Worm (Caenorhabditis elegans) whole organism, L2 larva: ENCODE measurements around the gene lect-2.

Experiments used
- lin-11 ChIP-seq: fragments of 150-350 bp; sonication (generic microtip); optimal IDR thresholded peaks from 2 replicates; lab custom pipeline; 2014; ENCODE audit warnings: missing biosample characterization, missing genetic modification characterization, inconsistent platforms, mixed read lengths
- mdl-1 ChIP-seq, 2 experiments: fragments of 150-350 bp in 1 of 2; sonication (generic microtip) in 1 of 2; optimal IDR thresholded peaks; 2 replicates each; lab custom pipeline; 2017; ENCODE audit warnings: missing biosample characterization in 2 of 2, missing genetic modification characterization in 2 of 2
- nhr-12 ChIP-seq: fragments of 150-350 bp; optimal IDR thresholded peaks from 2 replicates; lab custom pipeline; 2014; ENCODE audit warnings: missing biosample characterization, missing genetic modification characterization
- nhr-77 ChIP-seq: fragments of 150-350 bp; optimal IDR thresholded peaks from 2 replicates; lab custom pipeline; 2014; ENCODE audit warnings: missing biosample characterization, missing genetic modification characterization
- sma-9 ChIP-seq, 2 experiments: fragments of 150-350 bp in 1 of 2; sonication (generic microtip) in 1 of 2; optimal IDR thresholded peaks; 2 replicates each; lab custom pipeline; 2014 to 2016; ENCODE audit warnings: missing genetic modification characterization in 2 of 2, mild to moderate bottlenecking in 1 of 2, missing biosample characterization in 1 of 2, missing compliant biosample characterization in 1 of 2, missing genetic modification reagents in 1 of 2, moderate library complexity in 1 of 2
- unc-39 ChIP-seq: fragments of 150-350 bp; optimal IDR thresholded peaks from 2 replicates; lab custom pipeline; 2014; ENCODE audit warnings: missing biosample characterization, missing genetic modification characterization
- unc-55 ChIP-seq: fragments of 150-350 bp; sonication (generic microtip); optimal IDR thresholded peaks from 3 replicates; lab custom pipeline; 2014; ENCODE audit warnings: missing biosample characterization, missing genetic modification reagents, missing genetic modification characterization
- unc-62 ChIP-seq: fragments of 150-350 bp; optimal IDR thresholded peaks from 2 replicates; lab custom pipeline; 2014; ENCODE audit warnings: missing biosample characterization, missing genetic modification reagents, missing genetic modification characterization
- zag-1 ChIP-seq: fragments of 150-350 bp; optimal IDR thresholded peaks from 2 replicates; lab custom pipeline; 2014; ENCODE audit warnings: missing biosample characterization, missing genetic modification characterization

- TF ChIP-seq mdl-1 (tag; optimal IDR thresholded peaks at IDR 0.05; lab: Kevin White, UChicago) (no peak), unc-55 (GFP tag; lab: Kevin White, UChicago) (no peak), unc-62 (GFP tag; lab: Kevin White, UChicago) (no peak), lin-11 (no peak), unc-39 (no peak), sma-9 (GFP tag; optimal IDR thresholded peaks at IDR 0.05; lab: Kevin White, UChicago) (no peak), sma-9 (tag; optimal IDR thresholded peaks at IDR 0.05; lab: Kevin White, UChicago) (no peak), nhr-12 (tag; lab: Kevin White, UChicago) (no peak), zag-1 (tag; lab: Kevin White, UChicago) (no peak), nhr-77 (no peak)
Measured at ce11 chrII:5828486-5828885, 38.0 kb downstream of the lect-2 start, which contains the start of gene ZK1248.11.
